Fruit fly (Drosophila melanogaster) Kc167 (cell line): Measurements from ENCODE around the gene CG42536.

Source experiments
- Myc ChIP-seq: fragments of >200 bp; optimal IDR thresholded peaks from 2 replicates; lab custom pipeline; 2017; ENCODE audit warnings: missing external identifiers
- h ChIP-seq: fragments of >200 bp; optimal IDR thresholded peaks from 3 replicates; lab custom pipeline; 2018; ENCODE audit warnings: missing external identifiers
- insv ChIP-seq: fragments of >200 bp; optimal IDR thresholded peaks from 3 replicates; lab custom pipeline; 2018; ENCODE audit warnings: missing external identifiers
- psq ChIP-seq: fragments of >200 bp; optimal IDR thresholded peaks from 2 replicates; lab custom pipeline; 2017; ENCODE audit warnings: missing external identifiers

- no peak for TF ChIP-seq h (lab: Kevin White, UChicago)
- no peak for TF ChIP-seq Myc (lab: Kevin White, UChicago)
- TF ChIP-seq insv (lab: Kevin White, UChicago): no peak
- TF ChIP-seq psq (lab: Kevin White, UChicago): no peak
Observed at dm6 chr3L:10658362-10659127, 28.7 kb upstream of the CG42536 start.
